Fruit fly (Drosophila melanogaster) whole organism, embryonic: ENCODE data around the gene Klp61F.
A peak's percentile ranks its signal among the peaks of the same experiment; 100 is the strongest.

Source experiments
- Atf-2 ChIP-seq: fragments of 200-800 bp; sonication (Bioruptor generic); optimal IDR thresholded peaks from 2 replicates; lab custom pipeline; 2016; ENCODE audit warnings: missing biosample characterization, missing genetic modification characterization
- Atf3 ChIP-seq: fragments of 200-800 bp; sonication (Bioruptor generic); optimal IDR thresholded peaks from 3 replicates; lab custom pipeline; 2016; ENCODE audit warnings: missing biosample characterization, missing genetic modification characterization
- Bdp1 ChIP-seq: fragments of 200-800 bp; sonication (Bioruptor generic); optimal IDR thresholded peaks from 3 replicates; lab custom pipeline; 2016; ENCODE audit warnings: missing biosample characterization, missing genetic modification characterization
- CG10147 ChIP-seq: fragments of 200-800 bp; sonication (Bioruptor generic); optimal IDR thresholded peaks from 2 replicates; lab custom pipeline; 2019; ENCODE audit warnings: missing biosample characterization, mild to moderate bottlenecking, missing genetic modification characterization, moderate library complexity
- CG10431 ChIP-seq: fragments of 200-800 bp; sonication (Bioruptor generic); optimal IDR thresholded peaks from 3 replicates; lab custom pipeline; 2018; ENCODE audit warnings: missing biosample characterization, mild to moderate bottlenecking, missing genetic modification characterization
- CG11093 ChIP-seq: fragments of 200-800 bp; sonication (Bioruptor generic); IDR thresholded peaks from 3 replicates; pipeline ENCODE4 v1.3.6; 2022; ENCODE audit warnings: missing biosample characterization, missing genetic modification characterization
- CG13296 ChIP-seq: fragments of 200-800 bp; sonication (Bioruptor generic); optimal IDR thresholded peaks from 3 replicates; lab custom pipeline; 2018; ENCODE audit warnings: missing biosample characterization, mild to moderate bottlenecking, missing genetic modification characterization
- CG17186 ChIP-seq: fragments of 200-800 bp; sonication (Bioruptor generic); optimal IDR thresholded peaks from 3 replicates; lab custom pipeline; 2017; ENCODE audit warnings: missing biosample characterization, missing genetic modification reagents, missing genetic modification characterization
- CG17802 ChIP-seq: fragments of 200-800 bp; sonication (Bioruptor generic); optimal IDR thresholded peaks from 2 replicates; lab custom pipeline; 2018; ENCODE audit warnings: missing biosample characterization, mild to moderate bottlenecking, missing genetic modification characterization, moderate library complexity
- CG2129 ChIP-seq: fragments of 200-800 bp; sonication (Bioruptor generic); IDR thresholded peaks from 2 replicates; pipeline ENCODE4 v1.3.6; 2022; ENCODE audit warnings: missing biosample characterization, missing genetic modification characterization; ENCODE audit not compliant: partially characterized antibody
- CG3065 ChIP-seq: fragments of 200-800 bp; sonication (Bioruptor generic); optimal IDR thresholded peaks from 2 replicates; lab custom pipeline; 2016; ENCODE audit warnings: missing biosample characterization, missing genetic modification characterization
- CG3407 ChIP-seq: fragments of 200-800 bp; sonication (Bioruptor generic); optimal IDR thresholded peaks from 2 replicates; lab custom pipeline; 2018; ENCODE audit warnings: missing biosample characterization, mild to moderate bottlenecking, missing genetic modification characterization
- CG4820 ChIP-seq: fragments of 200-800 bp; sonication (Bioruptor generic); optimal IDR thresholded peaks from 3 replicates; lab custom pipeline; 2016; ENCODE audit warnings: missing biosample characterization, missing genetic modification characterization
- CG9797 ChIP-seq: fragments of 200-800 bp; sonication (Bioruptor generic); optimal IDR thresholded peaks from 3 replicates; lab custom pipeline; 2018; ENCODE audit warnings: missing biosample characterization, mild to moderate bottlenecking, missing genetic modification characterization
- CG9876 ChIP-seq: fragments of 200-800 bp; sonication (Bioruptor generic); optimal IDR thresholded peaks from 2 replicates; lab custom pipeline; 2016; ENCODE audit warnings: missing biosample characterization, missing genetic modification characterization
- CTCF ChIP-seq: fragments of 200-800 bp; sonication (Bioruptor generic); optimal IDR thresholded peaks from 2 replicates; lab custom pipeline; 2017; ENCODE audit warnings: missing biosample characterization, mild to moderate bottlenecking, missing genetic modification characterization, moderate library complexity
- D19A ChIP-seq: fragments of 200-800 bp; optimal IDR thresholded peaks from 3 replicates; lab custom pipeline; 2019; ENCODE audit warnings: missing biosample characterization, mild to moderate bottlenecking, missing genetic modification characterization, moderate library complexity
- Dad ChIP-seq: fragments of 200-800 bp; sonication (Bioruptor generic); optimal IDR thresholded peaks from 3 replicates; lab custom pipeline; 2016; ENCODE audit warnings: missing biosample characterization, missing genetic modification characterization
- Gug ChIP-seq: fragments of 200-800 bp; sonication (Bioruptor generic); IDR thresholded peaks from 4 replicates; pipeline ENCODE4 v1.3.6; 2022; ENCODE audit warnings: missing biosample characterization, missing genetic modification characterization
- HLH4C ChIP-seq: fragments of 200-800 bp; sonication (Bioruptor generic); IDR thresholded peaks from 3 replicates; pipeline ENCODE4 v1.3.6; 2022; ENCODE audit warnings: missing biosample characterization, missing genetic modification characterization; ENCODE audit not compliant: partially characterized antibody
- Hr39 ChIP-seq: fragments of >200 bp; optimal IDR thresholded peaks from 2 replicates; lab custom pipeline; 2017
- MESR4 ChIP-seq: fragments of 200-800 bp; sonication (Bioruptor generic); optimal IDR thresholded peaks from 2 replicates; lab custom pipeline; 2018; ENCODE audit warnings: missing biosample characterization, mild to moderate bottlenecking, missing genetic modification characterization, moderate library complexity
- MTF-1 ChIP-seq: fragments of 200-800 bp; sonication (Bioruptor generic); optimal IDR thresholded peaks from 2 replicates; lab custom pipeline; 2018; ENCODE audit warnings: missing biosample characterization, mild to moderate bottlenecking, missing genetic modification characterization, borderline replicate concordance
- Max ChIP-seq: fragments of 200-800 bp; sonication (Bioruptor generic); optimal IDR thresholded peaks from 2 replicates; lab custom pipeline; 2016; ENCODE audit warnings: missing biosample characterization, mild to moderate bottlenecking, missing genetic modification characterization
- Mes4 ChIP-seq: fragments of 200-800 bp; sonication (Bioruptor generic); optimal IDR thresholded peaks from 2 replicates; lab custom pipeline; 2016; ENCODE audit warnings: missing biosample characterization, missing genetic modification characterization
- NC2α ChIP-seq: fragments of 200-800 bp; sonication (Bioruptor generic); optimal IDR thresholded peaks from 2 replicates; lab custom pipeline; 2016; ENCODE audit warnings: missing biosample characterization, missing genetic modification characterization
- NK7.1 ChIP-seq: fragments of 200-800 bp; sonication (Bioruptor generic); optimal IDR thresholded peaks from 3 replicates; lab custom pipeline; 2016; ENCODE audit warnings: missing biosample characterization, missing genetic modification characterization
- NfI ChIP-seq: fragments of 200-800 bp; sonication (Bioruptor generic); optimal IDR thresholded peaks from 3 replicates; lab custom pipeline; 2018; ENCODE audit warnings: missing biosample characterization, mild to moderate bottlenecking, missing genetic modification characterization, moderate library complexity
- Pdp1 ChIP-seq, 2 experiments: fragments of 200-800 bp; sonication (Bioruptor generic); optimal IDR thresholded peaks; 3 replicates each; lab custom pipeline; 2016; ENCODE audit warnings: missing biosample characterization in 2 of 2, missing genetic modification characterization in 2 of 2, mild to moderate bottlenecking in 1 of 2, moderate library complexity in 1 of 2
- TFAM ChIP-seq: fragments of 200-800 bp; sonication (Bioruptor generic); optimal IDR thresholded peaks from 2 replicates; lab custom pipeline; 2017; ENCODE audit warnings: missing biosample characterization, missing genetic modification characterization, inconsistent platforms
- Usf ChIP-seq: fragments of 200-800 bp; sonication (Bioruptor generic); optimal IDR thresholded peaks from 2 replicates; lab custom pipeline; 2017; ENCODE audit warnings: missing genotype, missing biosample characterization, missing genetic modification characterization
- Xbp1 ChIP-seq: fragments of 200-800 bp; sonication (Bioruptor generic); optimal IDR thresholded peaks from 3 replicates; lab custom pipeline; 2016; ENCODE audit warnings: missing biosample characterization, mild to moderate bottlenecking, missing genetic modification characterization
- Xrp1 ChIP-seq: fragments of 200-800 bp; sonication (Bioruptor generic); IDR thresholded peaks from 2 replicates; pipeline ENCODE4 v1.3.6; 2022; ENCODE audit warnings: missing biosample characterization, missing genetic modification characterization
- abd-A ChIP-seq: fragments of 200-800 bp; sonication (Bioruptor generic); optimal IDR thresholded peaks from 3 replicates; lab custom pipeline; 2019; ENCODE audit warnings: missing biosample characterization, mild to moderate bottlenecking, missing genetic modification characterization, moderate library complexity
- ash1 ChIP-seq: fragments of 200-800 bp; sonication (Bioruptor generic); optimal IDR thresholded peaks from 2 replicates; lab custom pipeline; 2018; ENCODE audit warnings: missing biosample characterization, mild to moderate bottlenecking, missing genetic modification characterization
- ato ChIP-seq: fragments of 200-800 bp; sonication (Bioruptor generic); IDR thresholded peaks from 2 replicates; pipeline ENCODE4 v1.3.6; 2022; ENCODE audit warnings: missing biosample characterization, missing genetic modification characterization; ENCODE audit not compliant: partially characterized antibody
- bowl ChIP-seq: fragments of 200-800 bp; sonication (Bioruptor generic); IDR thresholded peaks from 2 replicates; pipeline ENCODE4 v1.3.6; 2022; ENCODE audit warnings: missing biosample characterization, missing genetic modification characterization
- chn ChIP-seq: fragments of 200-800 bp; sonication (Bioruptor generic); optimal IDR thresholded peaks from 2 replicates; lab custom pipeline; 2016; ENCODE audit warnings: missing biosample characterization, missing genetic modification characterization
- dm ChIP-seq: fragments of 200-800 bp; sonication (Bioruptor generic); optimal IDR thresholded peaks from 3 replicates; lab custom pipeline; 2016; ENCODE audit warnings: missing biosample characterization, missing genetic modification characterization
- ems ChIP-seq: fragments of 200-800 bp; sonication (Bioruptor generic); optimal IDR thresholded peaks from 3 replicates; lab custom pipeline; 2016; ENCODE audit warnings: missing biosample characterization, missing genetic modification characterization
- fd102C ChIP-seq: fragments of 200-800 bp; sonication (Bioruptor generic); optimal IDR thresholded peaks from 2 replicates; lab custom pipeline; 2018; ENCODE audit warnings: missing biosample characterization, mild to moderate bottlenecking, missing genetic modification characterization, moderate library complexity
- ind ChIP-seq: fragments of 200-800 bp; sonication (Bioruptor generic); optimal IDR thresholded peaks from 3 replicates; lab custom pipeline; 2016; ENCODE audit warnings: missing biosample characterization, missing genetic modification characterization
- lov ChIP-seq, 2 experiments: fragments of 200-800 bp in 1 of 2; fragments of >200 bp in 1 of 2; sonication (Bioruptor generic) in 1 of 2; IDR thresholded peaks in 1 of 2; optimal IDR thresholded peaks in 1 of 2; 2 replicates in 1 of 2; 3 replicates in 1 of 2; pipeline versions ENCODE4 v1.3.6 to Lab custom; 2017 to 2022; ENCODE audit warnings: missing biosample characterization in 1 of 2, missing genetic modification characterization in 1 of 2
- mirr ChIP-seq: fragments of 200-800 bp; sonication (Bioruptor generic); optimal IDR thresholded peaks from 3 replicates; lab custom pipeline; 2018; ENCODE audit warnings: missing biosample characterization, mild to moderate bottlenecking, missing genetic modification characterization
- nerfin-2 ChIP-seq: fragments of 200-800 bp; sonication (Bioruptor generic); IDR thresholded peaks from 2 replicates; pipeline ENCODE4 v1.3.6; 2022; ENCODE audit warnings: missing biosample characterization, missing genetic modification characterization; ENCODE audit not compliant: partially characterized antibody
- sima ChIP-seq: fragments of 200-800 bp; sonication (Bioruptor generic); optimal IDR thresholded peaks from 2 replicates; lab custom pipeline; 2016; ENCODE audit warnings: missing biosample characterization, missing genetic modification characterization
- slbo ChIP-seq: fragments of 200-800 bp; sonication (Bioruptor generic); IDR thresholded peaks from 2 replicates; pipeline ENCODE4 v1.3.6; 2022; ENCODE audit warnings: missing biosample characterization, missing genetic modification characterization
- ttk ChIP-seq: fragments of 200-800 bp; sonication (Bioruptor generic); IDR thresholded peaks from 2 replicates; pipeline ENCODE4 v2.1.2; 2022; ENCODE audit warnings: missing biosample characterization, missing genetic modification characterization
- zen ChIP-seq: fragments of 200-800 bp; sonication (Bioruptor generic); optimal IDR thresholded peaks from 3 replicates; lab custom pipeline; 2018; ENCODE audit warnings: missing biosample characterization, mild to moderate bottlenecking, missing genetic modification characterization, moderate library complexity

The Klp61F gene

dm6 chr3L:1204674-1205547, 40.8 kb downstream of the Klp61F start, which contains the start of gene CG9119 (continued):
- TF ChIP-seq lov (optimal IDR thresholded peaks at IDR 0.05; lab: Kevin White, UChicago): no peak
- no peak for TF ChIP-seq lov (GFP tag; IDR thresholded peaks at IDR 0.05; lab: Robert Waterston, UW)
- no peak for TF ChIP-seq mirr (GFP tag; lab: Kevin White, UChicago)
- no peak for TF ChIP-seq sima (GFP tag; lab: Kevin White, UChicago)
- no peak for TF ChIP-seq Max
- TF ChIP-seq ttk: peak; percentile 34; the same call in 1 of the 2 replicates
- TF ChIP-seq D19A: peak; percentile 56
- peak; percentile 22 for TF ChIP-seq Dad (GFP tag; lab: Kevin White, UChicago)
- TF ChIP-seq bowl (GFP tag; lab: Robert Waterston, UW): no peak
- TF ChIP-seq Xbp1 (GFP tag; lab: Kevin White, UChicago): peak; percentile 59
- TF ChIP-seq Pdp1 (GFP tag; optimal IDR thresholded peaks at IDR 0.05; lab: Kevin White, UChicago): peak; percentile 42 to 66
- TF ChIP-seq MTF-1 (GFP tag; lab: Kevin White, UChicago): no peak
- TF ChIP-seq NC2α (GFP tag; lab: Kevin White, UChicago): peak; percentile 21
- no peak for TF ChIP-seq dm
- TF ChIP-seq CG10431 (GFP tag; lab: Kevin White, UChicago): peak; percentile 35
- TF ChIP-seq Hr39 (lab: Kevin White, UChicago): no peak
- TF ChIP-seq slbo (GFP tag; lab: Robert Waterston, UW): peak; percentile 72
- TF ChIP-seq Atf-2 (GFP tag; lab: Kevin White, UChicago): peak; percentile 54
- no peak for TF ChIP-seq CG3065 (GFP tag; lab: Kevin White, UChicago)
- TF ChIP-seq CG3407 (GFP tag; lab: Kevin White, UChicago): no peak
- no peak for TF ChIP-seq chn (GFP tag; lab: Kevin White, UChicago)
- TF ChIP-seq NK7.1 (GFP tag; lab: Kevin White, UChicago): no peak
- peak; percentile 89 for TF ChIP-seq abd-A (tag; lab: Kevin White, UChicago)
- peak; percentile 33 for TF ChIP-seq CG4820
- TF ChIP-seq CG10147 (GFP tag; lab: Kevin White, UChicago): peak; percentile 68
- peak; percentile 61 for TF ChIP-seq CG13296 (GFP tag; lab: Kevin White, UChicago)
- no peak for TF ChIP-seq ash1 (GFP tag; lab: Kevin White, UChicago)
- TF ChIP-seq ind (GFP tag; lab: Kevin White, UChicago): peak; percentile 80
- TF ChIP-seq CTCF (GFP tag; lab: Kevin White, UChicago): no peak
- no peak for TF ChIP-seq nerfin-2 (GFP tag; lab: Robert Waterston, UW)
- no peak for TF ChIP-seq HLH4C (GFP tag; lab: Robert Waterston, UW)
- peak; percentile 35 for TF ChIP-seq ems (GFP tag; lab: Kevin White, UChicago)
- TF ChIP-seq MESR4 (GFP tag; lab: Kevin White, UChicago): no peak
- TF ChIP-seq Bdp1 (GFP tag; lab: Kevin White, UChicago): peak; percentile 15
- TF ChIP-seq ato: no peak
- peak; percentile 63 for TF ChIP-seq Gug (GFP tag; lab: Robert Waterston, UW)
- no peak for TF ChIP-seq CG2129
- TF ChIP-seq CG9876 (GFP tag; lab: Kevin White, UChicago): peak; percentile 57
- no peak for TF ChIP-seq Atf3 (GFP tag; lab: Kevin White, UChicago)
- peak; percentile 45 for TF ChIP-seq Mes4 (GFP tag; lab: Kevin White, UChicago)
- 0 out of 2 replicates have a peak, but pooled peaks have one; percentile 31 for TF ChIP-seq Xrp1 (GFP tag; lab: Robert Waterston, UW)
- no peak for TF ChIP-seq TFAM (GFP tag; lab: Kevin White, UChicago)
- TF ChIP-seq zen: no peak
- no peak for TF ChIP-seq CG9797
- TF ChIP-seq NfI (GFP tag; lab: Kevin White, UChicago): peak; percentile 57
- no peak for TF ChIP-seq CG17802 (tag; lab: Kevin White, UChicago)
- TF ChIP-seq CG17186: no peak
- no peak for TF ChIP-seq Usf (GFP tag; lab: Kevin White, UChicago)
- TF ChIP-seq CG11093 (GFP tag; lab: Robert Waterston, UW): peak; percentile 51; the same call in 1 of the 3 replicates
- no peak for TF ChIP-seq fd102C (GFP tag; lab: Kevin White, UChicago)
